Fruit fly (Drosophila melanogaster): Measurements from ENCODE around the gene CG32536.

CG32536 gene

dm6 chrX:19323835-19324133 lies 47.1 kb upstream of the CG32536 start (continued):
- TF ChIP-seq CkIIα-i1 (GFP tag; IDR thresholded peaks at IDR 0.05) (no peak), repo (GFP tag; optimal IDR thresholded peaks at IDR 0.05) (peak; percentile 37), CG10959 (GFP tag; IDR thresholded peaks at IDR 0.05) (no peak; the same call in 1 of the 2 replicates), sens (GFP tag) (peak; percentile 96), D19A (tag; optimal IDR thresholded peaks at IDR 0.05) (peak; percentile 65), CG8359 (GFP tag; optimal IDR thresholded peaks at IDR 0.05; ENCODE audit: borderline replicate concordance) (peak; percentile 35), CG10543 (GFP tag; optimal IDR thresholded peaks at IDR 0.05) (peak; percentile 74), CG13624 (GFP tag; optimal IDR thresholded peaks at IDR 0.05) (peak; percentile 49), Atf6 (GFP tag; IDR thresholded peaks at IDR 0.05) (peak; percentile 88), pnt (GFP tag; optimal IDR thresholded peaks at IDR 0.05) (peak; percentile 51), CG2199 (GFP tag; IDR thresholded peaks at IDR 0.05) (peak; percentile 56; the same call in 1 of the 3 replicates), Atf3 (GFP tag; optimal IDR thresholded peaks at IDR 0.05) (peak; percentile 57), CG4328 (GFP tag; optimal IDR thresholded peaks at IDR 0.05) (peak; percentile 50), Deaf1 (tag; optimal IDR thresholded peaks at IDR 0.05) (peak; percentile 70), esg (GFP tag; conservative IDR thresholded peaks at IDR 0.05) (peak; percentile 52), bcd (GFP tag; optimal IDR thresholded peaks at IDR 0.05) (peak; percentile 78), CG7963 (GFP tag; IDR thresholded peaks at IDR 0.05; ENCODE audit: partially characterized antibody) (no peak), grn (GFP tag; optimal IDR thresholded peaks at IDR 0.05) (peak; percentile 2), Oaz (GFP tag; IDR thresholded peaks at IDR 0.05) (peak; percentile 47; the same call in 1 of the 2 replicates), ewg (GFP tag; optimal IDR thresholded peaks at IDR 0.05) (peak; percentile 53), wor (GFP tag; IDR thresholded peaks at IDR 0.05) (peak; percentile 52), Bdp1 (GFP tag; optimal IDR thresholded peaks at IDR 0.05) (peak; percentile 47), dpn (GFP tag; optimal IDR thresholded peaks at IDR 0.05) (peak; percentile 65 to 82), zen (tag; optimal IDR thresholded peaks at IDR 0.05) (peak; percentile 63), CG3838 (GFP tag; optimal IDR thresholded peaks at IDR 0.05) (peak; percentile 74), CG30431 (GFP tag; optimal IDR thresholded peaks at IDR 0.05) (peak; percentile 61), Optix (GFP tag; IDR thresholded peaks at IDR 0.05) (no peak), CG33557 (GFP tag; optimal IDR thresholded peaks at IDR 0.05) (no peak), Rx (GFP tag; IDR thresholded peaks at IDR 0.05) (no peak; the same call in 1 of the 2 replicates), eve (GFP tag; optimal IDR thresholded peaks at IDR 0.05) (no peak), Hmx (GFP tag; optimal IDR thresholded peaks at IDR 0.05) (peak; percentile 27), Hey (tag; optimal IDR thresholded peaks at IDR 0.05) (peak; percentile 31), CG1024 (GFP tag; IDR thresholded peaks at IDR 0.05) (peak; percentile 44; the same call in 1 of the 2 replicates), Jarid2 (GFP tag; optimal IDR thresholded peaks at IDR 0.05) (peak; percentile 64), CG15696 (tag; optimal IDR thresholded peaks at IDR 0.05) (peak; percentile 53), NK7.1 (GFP tag; optimal IDR thresholded peaks at IDR 0.05) (no peak), tx (GFP tag; optimal IDR thresholded peaks at IDR 0.05) (peak; percentile 52), ken (GFP tag; IDR thresholded peaks at IDR 0.05) (0 out of 3 replicates have a peak, but pooled peaks have one; percentile 43), Camta (GFP tag; optimal IDR thresholded peaks at IDR 0.05) (peak; percentile 57), CG7839 (tag; optimal IDR thresholded peaks at IDR 0.05) (peak; percentile 85), CG16815 (GFP tag; optimal IDR thresholded peaks at IDR 0.05) (peak; percentile 68), CG12299 (tag; optimal IDR thresholded peaks at IDR 0.05) (peak; percentile 50), nmo (GFP tag; optimal IDR thresholded peaks at IDR 0.05) (peak; percentile 73), luna (GFP tag; optimal IDR thresholded peaks at IDR 0.05) (peak; percentile 31), CG10267 (tag; optimal IDR thresholded peaks at IDR 0.05) (peak; percentile 77), gce (GFP tag; IDR thresholded peaks at IDR 0.05) (0 out of 3 replicates have a peak, but pooled peaks have one; percentile 33), CG6689 (GFP tag; IDR thresholded peaks at IDR 0.05) (peak; percentile 78), H2.0 (GFP tag; IDR thresholded peaks at IDR 0.05) (peak; percentile 68), CG15601 (tag; optimal IDR thresholded peaks at IDR 0.05) (peak; percentile 39), CG12942 (GFP tag; optimal IDR thresholded peaks at IDR 0.05) (peak; percentile 64), CG31388 (GFP tag; optimal IDR thresholded peaks at IDR 0.05) (no peak), CG14860 (GFP tag; IDR thresholded peaks at IDR 0.05; ENCODE audit: partially characterized antibody) (no peak)

Measured in whole organism, embryonic.